Worm (Caenorhabditis elegans) whole organism, early embryonic: ENCODE results near the gene gst-18.

Source experiments
- B0310.2 ChIP-seq: sonication (generic microtip); optimal IDR thresholded peaks from 2 replicates; lab custom pipeline; 2016; ENCODE audit warnings: mild to moderate bottlenecking, missing genetic modification characterization, missing compliant biosample characterization
- F13C5.2 ChIP-seq: sonication (generic microtip); optimal IDR thresholded peaks from 2 replicates; lab custom pipeline; 2017; ENCODE audit warnings: mild to moderate bottlenecking, missing genetic modification characterization, inconsistent platforms, missing compliant biosample characterization
- aly-1 ChIP-seq: sonication (generic microtip); optimal IDR thresholded peaks from 2 replicates; lab custom pipeline; 2016; ENCODE audit warnings: missing genetic modification characterization, missing compliant biosample characterization
- ama-1 ChIP-seq: fragments of 150-350 bp; optimal IDR thresholded peaks from 2 replicates; lab custom pipeline; 2014
- ceh-36 ChIP-seq: sonication (generic microtip); optimal IDR thresholded peaks from 2 replicates; lab custom pipeline; 2016; ENCODE audit warnings: missing genetic modification characterization, inconsistent platforms, missing compliant biosample characterization
- hmbx-1 ChIP-seq: sonication (generic microtip); optimal IDR thresholded peaks from 2 replicates; lab custom pipeline; 2016; ENCODE audit warnings: mild to moderate bottlenecking, missing genetic modification characterization, missing compliant biosample characterization
- hnd-1 ChIP-seq: sonication (generic microtip); optimal IDR thresholded peaks from 2 replicates; lab custom pipeline; 2016; ENCODE audit warnings: missing genetic modification characterization, missing compliant biosample characterization
- pes-1 ChIP-seq: fragments of 200-800 bp; sonication (Bioruptor generic); IDR thresholded peaks from 2 replicates; pipeline ENCODE4 v1.3.6; 2022; ENCODE audit warnings: missing genetic modification reagents, missing genetic modification characterization, missing compliant biosample characterization
- sea-1 ChIP-seq: fragments of 200-800 bp; sonication (Bioruptor generic); conservative IDR thresholded peaks from 2 replicates; pipeline ENCODE4 v1.3.6; 2022; ENCODE audit warnings: missing genetic modification characterization, missing compliant biosample characterization
- tbx-37 ChIP-seq: fragments of 200-800 bp; sonication (Bioruptor generic); conservative IDR thresholded peaks from 2 replicates; pipeline ENCODE4 v1.3.6; 2022; ENCODE audit warnings: missing genetic modification reagents, missing genetic modification characterization, missing compliant biosample characterization
- tra-4 ChIP-seq: sonication (generic microtip); optimal IDR thresholded peaks from 2 replicates; lab custom pipeline; 2017; ENCODE audit warnings: missing genetic modification characterization, missing compliant biosample characterization

ce11 chrII:13648230-13648629 lies 17.5 kb upstream of the gst-18 start, which contains the start of gene fbxa-169:
- TF ChIP-seq sea-1 (no peak), ama-1 (no peak), hmbx-1 (tag; lab: Kevin White, UChicago) (no peak), aly-1 (tag; lab: Kevin White, UChicago) (no peak), tbx-37 (GFP tag; lab: Robert Waterston, UW) (no peak), hnd-1 (tag; lab: Kevin White, UChicago) (no peak), tra-4 (tag; lab: Kevin White, UChicago) (no peak), B0310.2 (no peak), F13C5.2 (no peak), ceh-36 (tag; lab: Kevin White, UChicago) (no peak), pes-1 (no peak)
